Worm (Caenorhabditis elegans) whole organism, L3 larva: ENCODE data around the gene C06E4.1.

ENCODE experiments used
- egl-27 ChIP-seq: sonication (generic microtip); optimal IDR thresholded peaks from 4 replicates; lab custom pipeline; 2017; ENCODE audit warnings: missing biosample characterization, missing genetic modification reagents, missing genetic modification characterization
- lin-15B ChIP-seq: fragments of 150-350 bp; optimal IDR thresholded peaks from 2 replicates; lab custom pipeline; 2014; ENCODE audit warnings: missing biosample characterization, missing genetic modification characterization
- nhr-28 ChIP-seq: fragments of 150-350 bp; optimal IDR thresholded peaks from 2 replicates; lab custom pipeline; 2014; ENCODE audit warnings: missing biosample characterization, missing genetic modification characterization
- pqm-1 ChIP-seq: fragments of 150-350 bp; optimal IDR thresholded peaks from 2 replicates; lab custom pipeline; 2017; ENCODE audit warnings: missing biosample characterization, missing genetic modification characterization, inconsistent platforms
- snpc-4 ChIP-seq: fragments of 150-350 bp; optimal IDR thresholded peaks from 2 replicates; lab custom pipeline; 2014; ENCODE audit warnings: missing biosample characterization, missing genetic modification characterization

DNA sequence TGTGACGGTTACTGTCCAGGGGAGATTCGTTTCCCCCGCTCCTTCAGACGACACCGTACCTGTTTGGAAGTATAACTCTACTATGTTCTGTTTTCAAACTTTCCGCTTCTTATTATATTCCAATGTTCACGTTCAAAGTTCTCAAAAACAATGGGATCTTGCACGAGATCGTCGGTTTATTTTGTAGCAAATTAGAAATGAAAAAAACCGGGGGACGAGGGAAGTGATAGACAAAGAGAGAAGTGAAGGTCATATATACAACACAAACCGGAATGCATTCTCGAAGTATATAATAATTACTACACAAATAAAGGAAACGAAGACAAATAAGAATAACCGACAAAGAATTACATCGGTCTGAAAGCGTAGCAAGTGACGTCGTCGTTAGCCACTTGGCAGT is 26.6 kb downstream of the C06E4.1 start:
- no peak for TF ChIP-seq lin-15B (tag; lab: Kevin White, UChicago)
- no peak for TF ChIP-seq egl-27 (tag; lab: Kevin White, UChicago)
- TF ChIP-seq pqm-1: no peak
- TF ChIP-seq nhr-28: no peak
- TF ChIP-seq snpc-4 (tag; lab: Kevin White, UChicago): no peak
